Worm (Caenorhabditis elegans) whole organism, L4 larva: ENCODE measurements around the gene T16G1.5.

Experiments used
- F10B5.3 ChIP-seq: sonication (generic microtip); optimal IDR thresholded peaks from 2 replicates; lab custom pipeline; 2016; ENCODE audit warnings: mild to moderate bottlenecking, missing genetic modification characterization, missing compliant biosample characterization
- F44E2.7 ChIP-seq: fragments of 200-800 bp; sonication (Bioruptor generic); IDR thresholded peaks from 2 replicates; pipeline ENCODE4 v2.1.2; 2022; ENCODE audit warnings: missing genetic modification characterization, missing compliant biosample characterization
- T20F7.1 ChIP-seq: fragments of 200-800 bp; sonication (Bioruptor generic); optimal IDR thresholded peaks from 2 replicates; lab custom pipeline; 2018; ENCODE audit warnings: mild to moderate bottlenecking, missing genetic modification characterization, missing compliant biosample characterization
- Y105C5A.15 ChIP-seq: fragments of 200-800 bp; sonication (Bioruptor generic); IDR thresholded peaks from 2 replicates; pipeline ENCODE4 v1.3.6; 2022; ENCODE audit warnings: missing genetic modification characterization, missing compliant biosample characterization
- Y48G9A.11 ChIP-seq: fragments of 200-800 bp; sonication (Bioruptor generic); IDR thresholded peaks from 2 replicates; pipeline ENCODE4 v1.3.6; 2022; ENCODE audit warnings: missing genetic modification reagents, missing genetic modification characterization, missing compliant biosample characterization
- Y5F2A.4 ChIP-seq: fragments of 200-800 bp; sonication (Bioruptor generic); optimal IDR thresholded peaks from 2 replicates; lab custom pipeline; 2018; ENCODE audit warnings: mild to moderate bottlenecking, missing genetic modification characterization, missing compliant biosample characterization
- ZK546.5 ChIP-seq, 2 experiments: sonication (generic microtip); optimal IDR thresholded peaks; 2 replicates each; lab custom pipeline; 2017; ENCODE audit warnings: missing biosample characterization in 2 of 2, missing genetic modification characterization in 2 of 2
- aha-1 ChIP-seq: fragments of 150-350 bp; peaks from one replicate; lab custom pipeline; 2014; ENCODE audit warnings: missing biosample characterization, missing genetic modification characterization
- ceh-28 ChIP-seq: fragments of 150-350 bp; optimal IDR thresholded peaks from 2 replicates; lab custom pipeline; 2014; ENCODE audit warnings: missing biosample characterization, missing genetic modification reagents, missing genetic modification characterization
- ceh-32 ChIP-seq: sonication (generic microtip); optimal IDR thresholded peaks from 2 replicates; lab custom pipeline; 2016; ENCODE audit warnings: mild to moderate bottlenecking, missing genetic modification characterization, missing compliant biosample characterization; ENCODE audit not compliant: poor library complexity
- ceh-44 ChIP-seq: fragments of 200-800 bp; sonication (Bioruptor generic); IDR thresholded peaks from 2 replicates; pipeline ENCODE4 v1.3.6; 2022; ENCODE audit warnings: missing genetic modification reagents, missing genetic modification characterization, missing compliant biosample characterization
- ceh-62 ChIP-seq: sonication (generic microtip); optimal IDR thresholded peaks from 2 replicates; lab custom pipeline; 2017; ENCODE audit warnings: missing biosample characterization, missing genetic modification characterization
- ctbp-1 ChIP-seq: fragments of 200-800 bp; sonication (Bioruptor generic); IDR thresholded peaks from 2 replicates; pipeline ENCODE4 v1.3.6; 2022; ENCODE audit warnings: missing genetic modification reagents, missing genetic modification characterization, missing compliant biosample characterization
- daf-12 ChIP-seq: fragments of 150-350 bp; optimal IDR thresholded peaks from 2 replicates; lab custom pipeline; 2014; ENCODE audit warnings: missing biosample characterization, missing genetic modification reagents, missing genetic modification characterization
- daf-16 ChIP-seq, 3 experiments: sonication (generic microtip); optimal IDR thresholded peaks; 2 replicates each; lab custom pipeline; 2016 to 2017; ENCODE audit warnings: missing genetic modification characterization in 3 of 3, missing genetic modification reagents in 3 of 3, mild to moderate bottlenecking in 2 of 3, missing compliant biosample characterization in 2 of 3, missing biosample characterization in 1 of 3, moderate library complexity in 1 of 3
- dmd-6 ChIP-seq: fragments of 200-800 bp; sonication (Bioruptor generic); IDR thresholded peaks from 2 replicates; pipeline ENCODE4 v1.3.6; 2022; ENCODE audit warnings: missing genetic modification reagents, missing genetic modification characterization, missing compliant biosample characterization
- dmd-8 ChIP-seq: fragments of 200-800 bp; sonication (Bioruptor generic); IDR thresholded peaks from 2 replicates; pipeline ENCODE4 v1.3.6; 2022; ENCODE audit warnings: missing genetic modification characterization, missing compliant biosample characterization
- dmd-9 ChIP-seq: fragments of 200-800 bp; sonication (Bioruptor generic); IDR thresholded peaks from 2 replicates; pipeline ENCODE4 v1.3.6; 2022; ENCODE audit warnings: missing genetic modification reagents, missing genetic modification characterization, missing compliant biosample characterization
- dpl-1 ChIP-seq: fragments of 150-350 bp; optimal IDR thresholded peaks from 2 replicates; lab custom pipeline; 2014; ENCODE audit warnings: missing biosample characterization, missing genetic modification reagents, missing genetic modification characterization
- duxl-1 ChIP-seq: sonication (generic microtip); optimal IDR thresholded peaks from 2 replicates; lab custom pipeline; 2016; ENCODE audit warnings: mild to moderate bottlenecking, missing genetic modification characterization, moderate library complexity, missing compliant biosample characterization; ENCODE audit not compliant: poor library complexity
- egl-43 ChIP-seq: fragments of 200-800 bp; sonication (Bioruptor generic); IDR thresholded peaks from 2 replicates; pipeline ENCODE4 v1.3.6; 2022; ENCODE audit warnings: missing genetic modification reagents, missing genetic modification characterization, missing compliant biosample characterization
- fos-1 ChIP-seq: fragments of 150-350 bp; optimal IDR thresholded peaks from 2 replicates; lab custom pipeline; 2014; ENCODE audit warnings: missing biosample characterization, missing genetic modification characterization
- hlh-11 ChIP-seq: fragments of 200-800 bp; sonication (Bioruptor generic); optimal IDR thresholded peaks from 2 replicates; lab custom pipeline; 2018; ENCODE audit warnings: mild to moderate bottlenecking, missing genetic modification characterization, missing compliant biosample characterization
- hlh-30 ChIP-seq: sonication (generic microtip); optimal IDR thresholded peaks from 2 replicates; lab custom pipeline; 2017; ENCODE audit warnings: antibody characterized with exemption, mild to moderate bottlenecking, missing genetic modification characterization, missing compliant biosample characterization; ENCODE audit not compliant: insufficient read depth
- hmg-1.1 ChIP-seq: fragments of 200-800 bp; sonication (Bioruptor generic); IDR thresholded peaks from 2 replicates; pipeline ENCODE4 v1.3.6; 2022; ENCODE audit warnings: missing genetic modification reagents, missing genetic modification characterization, missing compliant biosample characterization
- lin-1 ChIP-seq: fragments of 200-800 bp; sonication (Bioruptor generic); IDR thresholded peaks from 2 replicates; pipeline ENCODE4 v1.3.6; 2022; ENCODE audit warnings: missing genetic modification reagents, missing genetic modification characterization, missing compliant biosample characterization
- lin-13 ChIP-seq: fragments of 150-350 bp; optimal IDR thresholded peaks from 2 replicates; lab custom pipeline; 2014; ENCODE audit warnings: missing biosample characterization, missing genetic modification reagents, missing genetic modification characterization
- lin-15B ChIP-seq: fragments of 150-350 bp; sonication (generic microtip); optimal IDR thresholded peaks from 3 replicates; lab custom pipeline; 2014; ENCODE audit warnings: missing biosample characterization, missing genetic modification characterization
- lin-39 ChIP-seq: fragments of 150-350 bp; optimal IDR thresholded peaks from 2 replicates; lab custom pipeline; 2014; ENCODE audit warnings: missing biosample characterization, missing genetic modification reagents, missing genetic modification characterization
- lir-3 ChIP-seq: sonication (generic microtip); optimal IDR thresholded peaks from 2 replicates; lab custom pipeline; 2016; ENCODE audit warnings: mild to moderate bottlenecking, missing genetic modification characterization, missing compliant biosample characterization
- mxl-3 ChIP-seq: fragments of 200-800 bp; sonication (Bioruptor generic); optimal IDR thresholded peaks from 2 replicates; lab custom pipeline; 2018; ENCODE audit warnings: mild to moderate bottlenecking, missing genetic modification characterization, missing compliant biosample characterization
- nhr-102 ChIP-seq: sonication (generic microtip); optimal IDR thresholded peaks from 2 replicates; lab custom pipeline; 2016; ENCODE audit warnings: mild to moderate bottlenecking, missing genetic modification characterization, moderate library complexity, missing compliant biosample characterization
- nhr-25 ChIP-seq: sonication (generic microtip); optimal IDR thresholded peaks from 2 replicates; lab custom pipeline; 2017; ENCODE audit warnings: missing genetic modification characterization, mild to moderate bottlenecking, missing compliant biosample characterization, antibody characterized with exemption, moderate library complexity, borderline replicate concordance; ENCODE audit not compliant: insufficient read depth
- nhr-28 ChIP-seq: fragments of 150-350 bp; optimal IDR thresholded peaks from 2 replicates; lab custom pipeline; 2014; ENCODE audit warnings: missing biosample characterization, missing genetic modification characterization
- nhr-42 ChIP-seq: fragments of 200-800 bp; sonication (Bioruptor generic); IDR thresholded peaks from 2 replicates; pipeline ENCODE4 v1.3.6; 2022; ENCODE audit warnings: missing genetic modification characterization, missing compliant biosample characterization
- nhr-48 ChIP-seq: sonication (generic microtip); optimal IDR thresholded peaks from 2 replicates; lab custom pipeline; 2016; ENCODE audit warnings: mild to moderate bottlenecking, missing genetic modification characterization, missing compliant biosample characterization
- nhr-6 ChIP-seq: fragments of 150-350 bp; optimal IDR thresholded peaks from 2 replicates; lab custom pipeline; 2014; ENCODE audit warnings: missing biosample characterization, missing genetic modification characterization
- nhr-77 ChIP-seq: fragments of 150-350 bp; optimal IDR thresholded peaks from 2 replicates; lab custom pipeline; 2014; ENCODE audit warnings: missing biosample characterization, missing genetic modification characterization
- php-3 ChIP-seq: fragments of 200-800 bp; sonication (Bioruptor generic); IDR thresholded peaks from 2 replicates; pipeline ENCODE4 v1.3.6; 2022; ENCODE audit warnings: missing genetic modification reagents, missing genetic modification characterization, missing compliant biosample characterization
- saeg-2 ChIP-seq: fragments of 200-800 bp; sonication (Bioruptor generic); IDR thresholded peaks from 2 replicates; pipeline ENCODE4 v1.3.6; 2022; ENCODE audit warnings: missing genetic modification reagents, missing genetic modification characterization, missing compliant biosample characterization
- sdz-12 ChIP-seq: fragments of 200-800 bp; sonication (Bioruptor generic); optimal IDR thresholded peaks from 2 replicates; lab custom pipeline; 2018; ENCODE audit warnings: mild to moderate bottlenecking, missing genetic modification characterization, missing compliant biosample characterization
- set-16 ChIP-seq: fragments of 200-800 bp; sonication (Bioruptor generic); IDR thresholded peaks from 2 replicates; pipeline ENCODE4 v1.3.6; 2022; ENCODE audit warnings: missing genetic modification reagents, missing genetic modification characterization, missing compliant biosample characterization
- skn-1 ChIP-seq: fragments of 150-350 bp; optimal IDR thresholded peaks from 2 replicates; lab custom pipeline; 2014; ENCODE audit warnings: missing biosample characterization, missing genetic modification characterization
- spr-1 ChIP-seq: sonication (generic microtip); optimal IDR thresholded peaks from 2 replicates; lab custom pipeline; 2016; ENCODE audit warnings: mild to moderate bottlenecking, missing genetic modification characterization, missing compliant biosample characterization
- zfp-3 ChIP-seq: fragments of 200-800 bp; sonication (Bioruptor generic); conservative IDR thresholded peaks from 2 replicates; pipeline ENCODE4 v1.3.6; 2022; ENCODE audit warnings: missing genetic modification reagents, missing genetic modification characterization, missing compliant biosample characterization
- ztf-11 ChIP-seq: fragments of 150-350 bp; optimal IDR thresholded peaks from 2 replicates; lab custom pipeline; 2014; ENCODE audit warnings: missing biosample characterization, missing genetic modification characterization

T16G1.5 gene

ce11 chrV:12924128-12924527 lies 15.2 kb downstream of the T16G1.5 start, which contains the start of gene pqn-67:
Gene pqn-67, plus strand, starts transcription at chrV:12924428.
- TF ChIP-seq ztf-11 (tag; lab: Kevin White, UChicago) (no peak), skn-1 (tag; lab: Kevin White, UChicago) (no peak), set-16 (GFP tag; lab: Robert Waterston, UW) (no peak), hlh-11 (tag; lab: Kevin White, UChicago) (no peak), zfp-3 (0 out of 2 replicates have a peak, but pooled peaks have one; percentile 17), dmd-8 (GFP tag; lab: Robert Waterston, UW) (0 out of 2 replicates have a peak, but pooled peaks have one; percentile 29), lin-1 (GFP tag; lab: Robert Waterston, UW) (no peak), ceh-44 (no peak), ZK546.5 (tag; optimal IDR thresholded peaks at IDR 0.05; lab: Kevin White, UChicago) (no peak), nhr-77 (tag; lab: Kevin White, UChicago) (no peak), lir-3 (no peak)

- TF ChIP-seq lin-15B (tag; lab: Kevin White, UChicago) (no peak), aha-1 (tag; lab: Kevin White, UChicago) (peak; percentile 61), nhr-6 (tag; lab: Kevin White, UChicago) (peak; percentile 6), dmd-6 (GFP tag; lab: Robert Waterston, UW) (no peak), T20F7.1 (GFP tag; lab: Kevin White, UChicago) (no peak), daf-16 (GFP tag; optimal IDR thresholded peaks at IDR 0.05; lab: Kevin White, UChicago) (no peak), daf-16 (tag; optimal IDR thresholded peaks at IDR 0.05; lab: Kevin White, UChicago) (peak; percentile 36), nhr-25 (tag; lab: Kevin White, UChicago) (no peak), nhr-28 (peak; percentile 64), dpl-1 (no peak), duxl-1 (tag; lab: Kevin White, UChicago) (no peak), lin-39 (no peak)
Observed at ce11 chrV:12922308-12922707, 17.0 kb downstream of the T16G1.5 start, which contains the start of gene dhrs-4. Gene dhrs-4, plus strand, starts transcription at chrV:12922608.

ce11 chrV:12921680-12922079 lies 17.7 kb downstream of the T16G1.5 start:
- no peak for TF ChIP-seq spr-1 (tag; lab: Kevin White, UChicago)
- TF ChIP-seq ceh-32: no peak
- TF ChIP-seq dmd-9: no peak
- TF ChIP-seq Y5F2A.4 (GFP tag; lab: Kevin White, UChicago): no peak
- TF ChIP-seq daf-16 (GFP tag; optimal IDR thresholded peaks at IDR 0.05; lab: Kevin White, UChicago): no peak
- peak; percentile 68 for TF ChIP-seq daf-16 (tag; optimal IDR thresholded peaks at IDR 0.05; lab: Kevin White, UChicago)
- no peak for TF ChIP-seq ceh-44
- TF ChIP-seq hlh-30: peak; percentile 54
- TF ChIP-seq Y105C5A.15 (GFP tag; lab: Robert Waterston, UW): no peak
- no peak for TF ChIP-seq F10B5.3
- no peak for TF ChIP-seq lin-13 (GFP tag; lab: Kevin White, UChicago)
- peak; percentile 25 for TF ChIP-seq nhr-77 (tag; lab: Kevin White, UChicago)
- TF ChIP-seq nhr-42 (GFP tag; lab: Robert Waterston, UW): no peak
- no peak for TF ChIP-seq F44E2.7 (GFP tag; lab: Robert Waterston, UW)
- peak; percentile 87 for TF ChIP-seq nhr-28
- no peak for TF ChIP-seq ctbp-1 (GFP tag; lab: Robert Waterston, UW)
- peak; percentile 52; the same call in 1 of the 2 replicates for TF ChIP-seq php-3 (GFP tag; lab: Robert Waterston, UW)
- no peak for TF ChIP-seq nhr-102
- TF ChIP-seq dmd-6 (GFP tag; lab: Robert Waterston, UW): peak; percentile 88
- no peak for TF ChIP-seq lin-1 (GFP tag; lab: Robert Waterston, UW)
- no peak for TF ChIP-seq hmg-1.1 (GFP tag; lab: Robert Waterston, UW)
- no peak for TF ChIP-seq egl-43
- TF ChIP-seq nhr-48 (tag; lab: Kevin White, UChicago): no peak
- peak; percentile 37 for TF ChIP-seq mxl-3
- TF ChIP-seq ceh-62 (tag; lab: Kevin White, UChicago): no peak
- TF ChIP-seq saeg-2 (GFP tag; lab: Robert Waterston, UW): no peak
- no peak for TF ChIP-seq ceh-28 (tag; lab: Kevin White, UChicago)
- no peak for TF ChIP-seq daf-12 (tag; lab: Kevin White, UChicago)
- no peak for TF ChIP-seq duxl-1 (tag; lab: Kevin White, UChicago)
- TF ChIP-seq Y48G9A.11: no peak
- no peak for TF ChIP-seq sdz-12 (GFP tag; lab: Kevin White, UChicago)
- TF ChIP-seq set-16 (GFP tag; lab: Robert Waterston, UW): no peak
- TF ChIP-seq fos-1 (tag; lab: Kevin White, UChicago): no peak
